Fruit fly (Drosophila melanogaster): ENCODE measurements around the gene FarO.

Gene FarO

DNA sequence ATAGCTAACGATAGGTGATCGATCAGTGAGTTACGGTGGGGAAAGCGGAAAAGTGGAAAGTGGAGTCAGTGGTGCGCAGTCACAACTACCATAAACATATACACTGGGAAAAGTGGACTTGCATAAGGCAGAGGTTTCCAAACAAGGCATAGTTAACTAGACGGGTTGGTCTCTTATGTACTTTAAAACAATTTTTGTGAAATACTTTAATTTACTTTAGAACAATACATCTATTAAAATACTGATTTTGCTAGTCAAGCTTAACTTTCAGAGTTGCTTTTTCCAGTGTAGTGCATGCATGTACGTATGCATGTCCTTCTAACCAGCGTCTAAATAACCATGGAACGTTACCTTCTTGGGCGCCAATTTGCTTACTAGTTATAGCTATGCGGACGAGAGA lies 16.2 kb upstream of the FarO start (continued):
- TF ChIP-seq mld (GFP tag; IDR thresholded peaks at IDR 0.05; ENCODE audit: partially characterized antibody) = no peak
- peak in 1 of 2 experiments; percentile 48 for TF ChIP-seq bsh (GFP tag; optimal IDR thresholded peaks at IDR 0.05)
- TF ChIP-seq Atf-2 (GFP tag; optimal IDR thresholded peaks at IDR 0.05) = no peak
- no peak for TF ChIP-seq Vsx1 (GFP tag; optimal IDR thresholded peaks at IDR 0.05)
- TF ChIP-seq TFAM (GFP tag; optimal IDR thresholded peaks at IDR 0.05) = no peak
- no peak for TF ChIP-seq CG42726 (GFP tag; IDR thresholded peaks at IDR 0.05; ENCODE audit: partially characterized antibody)
- TF ChIP-seq her (GFP tag; optimal IDR thresholded peaks at IDR 0.05) = no peak
- TF ChIP-seq CG15269 (tag; optimal IDR thresholded peaks at IDR 0.05) = no peak
- TF ChIP-seq CG3281 (GFP tag; optimal IDR thresholded peaks at IDR 0.05) = no peak
- no peak for TF ChIP-seq CG12659 (GFP tag; optimal IDR thresholded peaks at IDR 0.05)
- TF ChIP-seq nom (GFP tag; optimal IDR thresholded peaks at IDR 0.05) = no peak
- 0 out of 2 replicates have a peak, but pooled peaks have one; percentile 21 for TF ChIP-seq CG17328 (GFP tag; IDR thresholded peaks at IDR 0.05)
- TF ChIP-seq Rfx (GFP tag; IDR thresholded peaks at IDR 0.05) = no peak
- TF ChIP-seq jumu (GFP tag; optimal IDR thresholded peaks at IDR 0.05) = no peak
- TF ChIP-seq fd102C (GFP tag; optimal IDR thresholded peaks at IDR 0.05) = no peak
- no peak for TF ChIP-seq CTCF (GFP tag; optimal IDR thresholded peaks at IDR 0.05)
- TF ChIP-seq CG9215 (GFP tag; IDR thresholded peaks at IDR 0.05) = no peak
- no peak for TF ChIP-seq Opbp (GFP tag; IDR thresholded peaks at IDR 0.05; ENCODE audit: partially characterized antibody)
- TF ChIP-seq CG3838 (GFP tag; optimal IDR thresholded peaks at IDR 0.05) = no peak
- no peak for TF ChIP-seq CG12942 (GFP tag; optimal IDR thresholded peaks at IDR 0.05)
- TF ChIP-seq Hey (tag; optimal IDR thresholded peaks at IDR 0.05) = no peak
- no peak for TF ChIP-seq tx (GFP tag; optimal IDR thresholded peaks at IDR 0.05)
- TF ChIP-seq CG4424 (GFP tag; optimal IDR thresholded peaks at IDR 0.05) = no peak
- TF ChIP-seq sqz (GFP tag; optimal IDR thresholded peaks at IDR 0.05) = no peak
- TF ChIP-seq Blimp-1 (GFP tag; optimal IDR thresholded peaks at IDR 0.05) = peak; percentile 42
- TF ChIP-seq gem (tag; optimal IDR thresholded peaks at IDR 0.05) = peak; percentile 39
- TF ChIP-seq CG10321 (GFP tag; IDR thresholded peaks at IDR 0.05) = no peak
- TF ChIP-seq CG13624 (GFP tag; optimal IDR thresholded peaks at IDR 0.05) = no peak
- TF ChIP-seq CG14441 (GFP tag; IDR thresholded peaks at IDR 0.05) = no peak
- no peak for TF ChIP-seq pfk (GFP tag; optimal IDR thresholded peaks at IDR 0.05)
- no peak for TF ChIP-seq H2.0 (GFP tag; IDR thresholded peaks at IDR 0.05)
- peak; percentile 22 for TF ChIP-seq CG7839 (tag; optimal IDR thresholded peaks at IDR 0.05)
- TF ChIP-seq ranshi (GFP tag; IDR thresholded peaks at IDR 0.05) = no peak
- no peak for TF ChIP-seq CG2875 (GFP tag; optimal IDR thresholded peaks at IDR 0.05)
- no peak for TF ChIP-seq CG18476 (GFP tag; optimal IDR thresholded peaks at IDR 0.05)
- no peak for TF ChIP-seq Eip74EF (GFP tag; optimal IDR thresholded peaks at IDR 0.05)
- no peak for TF ChIP-seq HLHmδ (GFP tag; optimal IDR thresholded peaks at IDR 0.05)
- no peak for TF ChIP-seq CkIIα-i1 (GFP tag; IDR thresholded peaks at IDR 0.05)
- no peak for TF ChIP-seq Atf6 (GFP tag; IDR thresholded peaks at IDR 0.05)
- TF ChIP-seq Taf1 (GFP tag; IDR thresholded peaks at IDR 0.05) = no peak
- TF ChIP-seq CG16813 (GFP tag; IDR thresholded peaks at IDR 0.05; ENCODE audit: partially characterized antibody) = no peak
- TF ChIP-seq sim (GFP tag; IDR thresholded peaks at IDR 0.05) = no peak
- no peak for TF ChIP-seq Asciz (GFP tag; optimal IDR thresholded peaks at IDR 0.05)
- TF ChIP-seq CG10147 (GFP tag; optimal IDR thresholded peaks at IDR 0.05) = no peak
- TF ChIP-seq gt (GFP tag; IDR thresholded peaks at IDR 0.05) = no peak
- TF ChIP-seq grn (GFP tag; optimal IDR thresholded peaks at IDR 0.05) = no peak
- no peak for TF ChIP-seq da (GFP tag; optimal IDR thresholded peaks at IDR 0.05)
- TF ChIP-seq ftz-f1 (GFP tag; optimal IDR thresholded peaks at IDR 0.05) = no peak
- TF ChIP-seq CG6654 (GFP tag; optimal IDR thresholded peaks at IDR 0.05) = no peak
- TF ChIP-seq gcm2 (GFP tag; optimal IDR thresholded peaks at IDR 0.05) = no peak
- TF ChIP-seq Hr78 (GFP tag; optimal IDR thresholded peaks at IDR 0.05) = no peak
